Worm (Caenorhabditis elegans): Measurements from ENCODE around the gene Y6E2A.7.

The Y6E2A.7 gene

ce11 chrV:15718562-15718961, 1.1 kb upstream of the Y6E2A.7 start, which contains the start of gene Y6E2A.5:
Gene Y6E2A.5, minus strand, starts transcription at chrV:15718662.
- TF ChIP-seq F37D6.2 (tag; optimal IDR thresholded peaks at IDR 0.05) = no peak
- TF ChIP-seq unc-62 (GFP tag; optimal IDR thresholded peaks at IDR 0.05 in 1 of 2) = peak in 1 of 2 experiments; percentile 18
- TF ChIP-seq unc-62 (tag; optimal IDR thresholded peaks at IDR 0.05) = no peak
- TF ChIP-seq madf-5 (GFP tag; IDR thresholded peaks at IDR 0.05) = no peak
- TF ChIP-seq nhr-28 (tag; optimal IDR thresholded peaks at IDR 0.05) = no peak

DNA sequence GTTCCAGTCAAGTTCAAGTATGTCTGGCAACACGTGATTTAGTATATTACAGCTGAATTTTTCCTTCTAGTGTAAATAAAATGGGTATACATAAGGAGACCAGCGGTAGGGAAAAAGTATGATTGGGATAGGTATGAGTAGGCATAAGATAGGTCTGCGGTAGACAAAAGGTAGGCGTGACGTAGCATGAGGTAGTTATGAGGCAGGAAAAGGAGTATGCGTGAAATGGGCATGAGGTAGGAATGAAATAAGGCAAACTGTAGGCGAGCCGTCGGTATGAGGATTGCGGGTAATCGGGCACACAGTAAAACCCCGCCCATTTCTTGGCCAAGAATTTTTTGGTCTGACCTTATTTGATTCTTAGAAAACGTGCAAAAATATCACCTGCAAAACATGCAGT, 1.8 kb downstream of the Y6E2A.7 start:
- no peak for TF ChIP-seq ZK337.2 (GFP tag; IDR thresholded peaks at IDR 0.05)
- peak; percentile 24 for TF ChIP-seq aha-1 (tag)

DNA sequence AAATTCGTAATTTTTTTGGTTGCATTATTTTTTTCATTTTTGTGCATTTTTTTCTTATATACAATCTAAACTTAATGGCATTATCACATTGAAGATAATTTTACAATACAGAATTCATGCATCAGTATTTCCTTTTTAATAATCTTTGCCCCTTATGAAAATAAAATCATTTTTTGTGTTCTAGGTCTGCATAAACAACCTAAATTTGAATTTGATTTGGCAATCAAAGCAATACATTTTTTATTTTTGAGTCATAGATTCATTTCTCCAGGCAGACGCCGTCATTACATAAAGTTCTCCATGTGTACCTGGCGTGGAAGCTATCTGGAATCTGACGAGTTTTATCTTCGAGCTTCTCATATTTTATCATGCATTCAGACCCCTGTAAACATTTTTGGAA, 2.2 kb downstream of the Y6E2A.7 start, which contains the start of gene srh-140:
TSS of gene srh-140 (plus strand) at position 301 of the 400 bp plus-strand sequence.
- no peak for TF ChIP-seq T20F7.1 (GFP tag; optimal IDR thresholded peaks at IDR 0.05)
- TF ChIP-seq unc-39 (tag; optimal IDR thresholded peaks at IDR 0.05) = no peak

DNA sequence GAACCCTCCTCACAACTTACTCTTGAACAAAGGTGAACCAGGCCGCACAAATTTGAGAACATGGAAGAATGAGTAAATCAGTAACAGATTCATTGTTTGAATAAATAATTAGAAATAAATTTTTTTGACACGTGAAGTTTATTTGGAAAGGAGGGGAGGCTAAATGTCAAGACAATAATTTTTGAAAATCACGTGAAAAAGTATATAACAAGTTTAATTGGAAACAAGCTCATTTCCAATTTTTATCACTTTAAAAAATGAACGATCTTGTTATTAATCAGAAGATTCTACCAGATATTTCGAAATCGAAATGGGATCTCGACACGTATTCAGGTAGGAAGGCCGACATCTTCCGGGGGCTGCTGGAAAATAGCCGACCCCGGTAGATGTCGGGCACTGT, 6.9 kb downstream of the Y6E2A.7 start, which contains the start of the genes irld-57 and sfxn-1.3:
TSS of gene irld-57 (minus strand) at position 101 of the 400 bp plus-strand sequence.
TSS of gene sfxn-1.3 (plus strand) at position 232 of the 400 bp plus-strand sequence.
- TF ChIP-seq lim-7 (GFP tag; IDR thresholded peaks at IDR 0.05) (no peak), ces-1 (GFP tag; optimal IDR thresholded peaks at IDR 0.05) (no peak), zfp-2 (tag; optimal IDR thresholded peaks at IDR 0.05) (no peak), mxl-3 (GFP tag; optimal IDR thresholded peaks at IDR 0.05) (no peak), nhr-237 (tag; optimal IDR thresholded peaks at IDR 0.05) (no peak), nhr-11 (tag; optimal IDR thresholded peaks at IDR 0.05) (no peak), mdt-29 (GFP tag; IDR thresholded peaks at IDR 0.05) (no peak), daf-19 (GFP tag; conservative IDR thresholded peaks at IDR 0.05) (no peak), arid-1 (GFP tag; conservative IDR thresholded peaks at IDR 0.05) (no peak), hlh-30 (tag; optimal IDR thresholded peaks at IDR 0.05; ENCODE audit: insufficient read depth) (no peak), ceh-62 (tag; optimal IDR thresholded peaks at IDR 0.05) (no peak), saeg-2 (GFP tag; IDR thresholded peaks at IDR 0.05) (no peak), ztf-7 (tag; optimal IDR thresholded peaks at IDR 0.05) (no peak), skn-1 (tag; optimal IDR thresholded peaks at IDR 0.05) (no peak), ctbp-1 (GFP tag; IDR thresholded peaks at IDR 0.05) (no peak), php-3 (GFP tag; IDR thresholded peaks at IDR 0.05) (no peak)

DNA sequence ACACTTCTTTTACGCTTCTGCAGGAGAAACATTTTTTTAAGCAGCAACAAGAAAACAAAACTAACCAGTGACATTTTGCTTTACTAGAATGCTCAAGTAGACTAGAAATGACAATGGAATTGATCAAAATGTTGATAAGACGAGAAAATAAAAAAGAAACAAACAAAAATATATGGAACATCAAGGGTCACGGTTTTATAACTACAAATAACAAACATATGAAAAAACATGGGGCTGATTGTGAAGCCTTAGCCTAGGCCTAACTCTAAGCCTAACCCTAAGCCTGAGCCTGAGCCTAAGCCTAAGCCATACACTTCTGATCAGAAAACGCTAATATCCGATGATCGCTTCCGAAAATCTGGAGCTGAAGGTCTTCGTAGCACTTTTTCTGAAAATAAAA, 10.8 kb downstream of the Y6E2A.7 start, which contains the start of gene Y6E2A.10:
TSS of gene Y6E2A.10 (minus strand) at position 101 of the 400 bp plus-strand sequence.
- TF ChIP-seq dmd-8 (GFP tag; IDR thresholded peaks at IDR 0.05) = no peak
- TF ChIP-seq ceh-28 (tag; optimal IDR thresholded peaks at IDR 0.05) = no peak
- TF ChIP-seq aha-1 (tag) = no peak
- TF ChIP-seq mdl-1 (tag; optimal IDR thresholded peaks at IDR 0.05) = no peak
- no peak for TF ChIP-seq lir-3 (tag; optimal IDR thresholded peaks at IDR 0.05)
- no peak for TF ChIP-seq dpl-1 (GFP tag; optimal IDR thresholded peaks at IDR 0.05)
- TF ChIP-seq unc-130 (GFP tag; optimal IDR thresholded peaks at IDR 0.05) = no peak
- no peak for TF ChIP-seq zag-1 (tag; optimal IDR thresholded peaks at IDR 0.05)
- no peak for TF ChIP-seq zip-11 (GFP tag; IDR thresholded peaks at IDR 0.05)
- TF ChIP-seq rbr-2 (tag; optimal IDR thresholded peaks at IDR 0.05) = no peak
- no peak for TF ChIP-seq ctbp-1 (GFP tag; IDR thresholded peaks at IDR 0.05)
- no peak for TF ChIP-seq saeg-2 (GFP tag; IDR thresholded peaks at IDR 0.05)
- no peak for TF ChIP-seq tag-97 (GFP tag; IDR thresholded peaks at IDR 0.05)
- no peak for TF ChIP-seq zfp-3 (GFP tag; conservative IDR thresholded peaks at IDR 0.05)
- no peak for TF ChIP-seq ceh-32 (tag; optimal IDR thresholded peaks at IDR 0.05; ENCODE audit: poor library complexity)

Measured in whole organism, L4 larva.